Worm (Caenorhabditis elegans) whole organism, L2 larva: ENCODE data around the gene F31A3.5.
A peak's percentile ranks its signal among the peaks of the same experiment; 100 is the strongest.

Experiments
- C34F6.9 ChIP-seq: fragments of 150-350 bp; optimal IDR thresholded peaks from 2 replicates; lab custom pipeline; 2014; ENCODE audit warnings: missing biosample characterization, missing genetic modification characterization
- F13H6.1 ChIP-seq: sonication (generic microtip); optimal IDR thresholded peaks from 2 replicates; lab custom pipeline; 2016; ENCODE audit warnings: missing genetic modification characterization, missing compliant biosample characterization
- R02D3.7 ChIP-seq: fragments of 150-350 bp; optimal IDR thresholded peaks from 2 replicates; lab custom pipeline; 2014; ENCODE audit warnings: missing biosample characterization, missing genetic modification characterization
- Y55F3AM.14 ChIP-seq: fragments of 200-800 bp; sonication (Bioruptor generic); optimal IDR thresholded peaks from 2 replicates; lab custom pipeline; 2018; ENCODE audit warnings: mild to moderate bottlenecking, missing genetic modification characterization, missing compliant biosample characterization
- ZK546.5 ChIP-seq: sonication (generic microtip); optimal IDR thresholded peaks from 2 replicates; lab custom pipeline; 2017; ENCODE audit warnings: missing biosample characterization, missing genetic modification characterization
- alr-1 ChIP-seq: fragments of 150-350 bp; optimal IDR thresholded peaks from 2 replicates; lab custom pipeline; 2014; ENCODE audit warnings: missing biosample characterization, missing genetic modification characterization
- aly-2 ChIP-seq: fragments of 150-350 bp; optimal IDR thresholded peaks from 2 replicates; lab custom pipeline; 2014; ENCODE audit warnings: missing biosample characterization, missing genetic modification characterization
- ama-1 ChIP-seq: fragments of 150-350 bp; optimal IDR thresholded peaks from 2 replicates; lab custom pipeline; 2018; ENCODE audit warnings: inconsistent platforms
- blmp-1 ChIP-seq: sonication (generic microtip); optimal IDR thresholded peaks from 2 replicates; lab custom pipeline; 2017; ENCODE audit warnings: missing genetic modification characterization, mild to moderate bottlenecking, missing compliant biosample characterization, antibody characterized with exemption, moderate library complexity; ENCODE audit not compliant: insufficient read depth
- ceh-16 ChIP-seq: fragments of 150-350 bp; optimal IDR thresholded peaks from 2 replicates; lab custom pipeline; 2014; ENCODE audit warnings: missing biosample characterization, missing genetic modification characterization
- ceh-82 ChIP-seq: fragments of 150-350 bp; optimal IDR thresholded peaks from 2 replicates; lab custom pipeline; 2014; ENCODE audit warnings: missing biosample characterization, missing genetic modification characterization
- crh-2 ChIP-seq: sonication (generic microtip); optimal IDR thresholded peaks from 2 replicates; lab custom pipeline; 2017; ENCODE audit warnings: missing biosample characterization, missing genetic modification characterization
- dmd-4 ChIP-seq: sonication (generic microtip); optimal IDR thresholded peaks from 2 replicates; lab custom pipeline; 2017; ENCODE audit warnings: missing biosample characterization, missing genetic modification characterization
- egl-27 ChIP-seq: sonication (generic microtip); optimal IDR thresholded peaks from 3 replicates; lab custom pipeline; 2017; ENCODE audit warnings: missing biosample characterization, missing genetic modification reagents, missing genetic modification characterization
- elt-1 ChIP-seq: fragments of 150-350 bp; optimal IDR thresholded peaks from 2 replicates; lab custom pipeline; 2014; ENCODE audit warnings: missing biosample characterization, missing genetic modification characterization
- elt-3 ChIP-seq: sonication (generic microtip); optimal IDR thresholded peaks from 2 replicates; lab custom pipeline; 2017; ENCODE audit warnings: missing biosample characterization, missing genetic modification characterization
- fos-1 ChIP-seq: fragments of 150-350 bp; optimal IDR thresholded peaks from 2 replicates; lab custom pipeline; 2014; ENCODE audit warnings: missing biosample characterization, missing genetic modification characterization
- gmeb-1 ChIP-seq: fragments of 150-350 bp; optimal IDR thresholded peaks from 2 replicates; lab custom pipeline; 2014; ENCODE audit warnings: missing biosample characterization, missing genetic modification characterization
- lin-13 ChIP-seq: fragments of 150-350 bp; optimal IDR thresholded peaks from 2 replicates; lab custom pipeline; 2014; ENCODE audit warnings: missing biosample characterization, missing genetic modification reagents, missing genetic modification characterization
- lin-39 ChIP-seq: fragments of 150-350 bp; optimal IDR thresholded peaks from 2 replicates; lab custom pipeline; 2014; ENCODE audit warnings: missing biosample characterization, missing genetic modification reagents, missing genetic modification characterization
- lsy-2 ChIP-seq, 2 experiments: fragments of 150-350 bp in 1 of 2; sonication (generic microtip) in 1 of 2; optimal IDR thresholded peaks; 2 replicates each; lab custom pipeline; 2014 to 2017; ENCODE audit warnings: missing biosample characterization in 2 of 2, missing genetic modification characterization in 2 of 2
- mab-5 ChIP-seq: fragments of 150-350 bp; optimal IDR thresholded peaks from 2 replicates; lab custom pipeline; 2014; ENCODE audit warnings: missing biosample characterization, missing genetic modification characterization
- mbf-1 ChIP-seq: sonication (generic microtip); optimal IDR thresholded peaks from 2 replicates; lab custom pipeline; 2017; ENCODE audit warnings: missing biosample characterization, missing genetic modification characterization
- mdl-1 ChIP-seq, 2 experiments: fragments of 150-350 bp in 1 of 2; sonication (generic microtip) in 1 of 2; optimal IDR thresholded peaks; 2 replicates each; lab custom pipeline; 2017; ENCODE audit warnings: missing biosample characterization in 2 of 2, missing genetic modification characterization in 2 of 2
- nhr-10 ChIP-seq: sonication (generic microtip); optimal IDR thresholded peaks from 2 replicates; lab custom pipeline; 2017; ENCODE audit warnings: missing biosample characterization, missing genetic modification characterization
- nhr-12 ChIP-seq: fragments of 150-350 bp; optimal IDR thresholded peaks from 2 replicates; lab custom pipeline; 2014; ENCODE audit warnings: missing biosample characterization, missing genetic modification characterization
- nhr-129 ChIP-seq: fragments of 150-350 bp; optimal IDR thresholded peaks from 2 replicates; lab custom pipeline; 2014; ENCODE audit warnings: missing biosample characterization, missing genetic modification characterization
- nhr-21 ChIP-seq: fragments of 150-350 bp; optimal IDR thresholded peaks from 2 replicates; lab custom pipeline; 2014; ENCODE audit warnings: missing biosample characterization, missing genetic modification characterization
- nhr-23 ChIP-seq: fragments of 150-350 bp; optimal IDR thresholded peaks from 2 replicates; lab custom pipeline; 2014; ENCODE audit warnings: missing biosample characterization, missing genetic modification reagents, missing genetic modification characterization
- nhr-237 ChIP-seq: fragments of 150-350 bp; optimal IDR thresholded peaks from 2 replicates; lab custom pipeline; 2014; ENCODE audit warnings: missing biosample characterization, missing genetic modification characterization
- nhr-25 ChIP-seq: fragments of 150-350 bp; sonication (generic microtip); optimal IDR thresholded peaks from 3 replicates; lab custom pipeline; 2014; ENCODE audit warnings: missing biosample characterization, missing genetic modification characterization
- nhr-6 ChIP-seq: fragments of 150-350 bp; optimal IDR thresholded peaks from 2 replicates; lab custom pipeline; 2014; ENCODE audit warnings: missing biosample characterization, missing genetic modification characterization
- nhr-77 ChIP-seq: fragments of 150-350 bp; optimal IDR thresholded peaks from 2 replicates; lab custom pipeline; 2014; ENCODE audit warnings: missing biosample characterization, missing genetic modification characterization
- peb-1 ChIP-seq: fragments of 150-350 bp; optimal IDR thresholded peaks from 2 replicates; lab custom pipeline; 2014; ENCODE audit warnings: missing biosample characterization, missing genetic modification characterization
- sem-4 ChIP-seq: fragments of 150-350 bp; optimal IDR thresholded peaks from 2 replicates; lab custom pipeline; 2014; ENCODE audit warnings: missing biosample characterization, missing genetic modification reagents, missing genetic modification characterization
- skn-1 ChIP-seq: sonication (generic microtip); optimal IDR thresholded peaks from 2 replicates; lab custom pipeline; 2017; ENCODE audit warnings: missing biosample characterization, missing genetic modification characterization
- sma-3 ChIP-seq: sonication (generic microtip); optimal IDR thresholded peaks from 2 replicates; lab custom pipeline; 2016; ENCODE audit warnings: missing genetic modification reagents, missing genetic modification characterization, missing compliant biosample characterization
- sma-9 ChIP-seq, 2 experiments: fragments of 150-350 bp in 1 of 2; sonication (generic microtip) in 1 of 2; optimal IDR thresholded peaks; 2 replicates each; lab custom pipeline; 2014 to 2016; ENCODE audit warnings: missing genetic modification characterization in 2 of 2, mild to moderate bottlenecking in 1 of 2, missing biosample characterization in 1 of 2, missing compliant biosample characterization in 1 of 2, missing genetic modification reagents in 1 of 2, moderate library complexity in 1 of 2
- snpc-4 ChIP-seq: fragments of 150-350 bp; optimal IDR thresholded peaks from 2 replicates; lab custom pipeline; 2014; ENCODE audit warnings: missing biosample characterization, missing genetic modification characterization
- unc-55 ChIP-seq: fragments of 150-350 bp; sonication (generic microtip); optimal IDR thresholded peaks from 3 replicates; lab custom pipeline; 2014; ENCODE audit warnings: missing biosample characterization, missing genetic modification reagents, missing genetic modification characterization
- unc-62 ChIP-seq: fragments of 150-350 bp; optimal IDR thresholded peaks from 2 replicates; lab custom pipeline; 2014; ENCODE audit warnings: missing biosample characterization, missing genetic modification reagents, missing genetic modification characterization
- zag-1 ChIP-seq: fragments of 150-350 bp; optimal IDR thresholded peaks from 2 replicates; lab custom pipeline; 2014; ENCODE audit warnings: missing biosample characterization, missing genetic modification characterization
- ztf-1 ChIP-seq: fragments of 200-800 bp; sonication (Bioruptor generic); conservative IDR thresholded peaks from 2 replicates; pipeline ENCODE4 v1.3.6; 2022; ENCODE audit warnings: missing genetic modification characterization, missing compliant biosample characterization
- ztf-11 ChIP-seq: sonication (generic microtip); optimal IDR thresholded peaks from 2 replicates; lab custom pipeline; 2017; ENCODE audit warnings: missing biosample characterization, missing genetic modification characterization
- ztf-4 ChIP-seq: fragments of 150-350 bp; optimal IDR thresholded peaks from 2 replicates; lab custom pipeline; 2014; ENCODE audit warnings: missing biosample characterization, missing genetic modification characterization

The F31A3.5 gene

ce11 chrX:17545498-17545897, 17.9 kb downstream of the F31A3.5 start (continued):
- TF ChIP-seq peb-1 (tag; lab: Kevin White, UChicago) (no peak), nhr-6 (tag; lab: Kevin White, UChicago) (peak; percentile 9), sma-9 (GFP tag; optimal IDR thresholded peaks at IDR 0.05; lab: Kevin White, UChicago) (peak; percentile 22), sma-9 (tag; optimal IDR thresholded peaks at IDR 0.05; lab: Kevin White, UChicago) (no peak), mdl-1 (tag; optimal IDR thresholded peaks at IDR 0.05; lab: Kevin White, UChicago) (no peak), sma-3 (peak; percentile 54), nhr-12 (tag; lab: Kevin White, UChicago) (no peak), lin-39 (tag; lab: Kevin White, UChicago) (no peak), mab-5 (tag; lab: Kevin White, UChicago) (no peak), unc-55 (GFP tag; lab: Kevin White, UChicago) (peak; percentile 53), zag-1 (tag; lab: Kevin White, UChicago) (no peak), dmd-4 (no peak), lsy-2 (tag; optimal IDR thresholded peaks at IDR 0.05; lab: Kevin White, UChicago) (peak in 1 of 2 experiments; percentile 35), ceh-82 (tag; lab: Kevin White, UChicago) (no peak), nhr-25 (tag; lab: Kevin White, UChicago) (peak; percentile 24), nhr-77 (tag; lab: Kevin White, UChicago) (peak; percentile 1), blmp-1 (tag; lab: Kevin White, UChicago) (no peak), crh-2 (tag; lab: Kevin White, UChicago) (peak; percentile 16), alr-1 (tag; lab: Kevin White, UChicago) (no peak), ztf-11 (no peak), ceh-16 (tag; lab: Kevin White, UChicago) (no peak), sem-4 (no peak), ama-1 (no peak), elt-3 (no peak), elt-1 (tag; lab: Kevin White, UChicago) (no peak)

ce11 chrX:17544349-17544936, 19.0 kb downstream of the F31A3.5 start:
- TF ChIP-seq blmp-1 (tag; lab: Kevin White, UChicago) (no peak), mbf-1 (peak; percentile 3), elt-3 (no peak), skn-1 (peak; percentile 9), sem-4 (no peak), unc-55 (GFP tag; lab: Kevin White, UChicago) (peak; percentile 86), alr-1 (tag; lab: Kevin White, UChicago) (no peak), gmeb-1 (tag; lab: Kevin White, UChicago) (peak; percentile 70), nhr-237 (peak; percentile 82), nhr-21 (peak; percentile 76), R02D3.7 (tag; lab: Kevin White, UChicago) (peak; percentile 22), nhr-23 (tag; lab: Kevin White, UChicago) (no peak), dmd-4 (no peak), sma-9 (GFP tag; optimal IDR thresholded peaks at IDR 0.05; lab: Kevin White, UChicago) (peak; percentile 91), sma-9 (tag; optimal IDR thresholded peaks at IDR 0.05; lab: Kevin White, UChicago) (no peak), sma-3 (peak; percentile 90), nhr-25 (tag; lab: Kevin White, UChicago) (peak; percentile 75), nhr-6 (tag; lab: Kevin White, UChicago) (peak; percentile 82), mdl-1 (tag; optimal IDR thresholded peaks at IDR 0.05; lab: Kevin White, UChicago) (peak in 1 of 2 experiments; percentile 51), ztf-1 (GFP tag; lab: Robert Waterston, UW) (no peak), lin-13 (GFP tag; lab: Kevin White, UChicago) (peak; percentile 71), nhr-77 (tag; lab: Kevin White, UChicago) (peak; percentile 70), egl-27 (tag; lab: Kevin White, UChicago) (peak; percentile 61), mab-5 (tag; lab: Kevin White, UChicago) (peak; percentile 79), C34F6.9 (peak; percentile 66), fos-1 (tag; lab: Kevin White, UChicago) (peak; percentile 46), ZK546.5 (tag; lab: Kevin White, UChicago) (no peak), F13H6.1 (peak; percentile 89), unc-62 (GFP tag; lab: Kevin White, UChicago) (no peak), aly-2 (tag; lab: Kevin White, UChicago) (no peak), ceh-82 (tag; lab: Kevin White, UChicago) (peak; percentile 70), lsy-2 (tag; optimal IDR thresholded peaks at IDR 0.05; lab: Kevin White, UChicago) (peak; percentile 81 to 82), zag-1 (tag; lab: Kevin White, UChicago) (peak; percentile 5), ztf-11 (peak; percentile 6), crh-2 (tag; lab: Kevin White, UChicago) (peak; percentile 84), ztf-4 (tag; lab: Kevin White, UChicago) (peak; percentile 37), nhr-129 (tag; lab: Kevin White, UChicago) (peak; percentile 91), nhr-10 (peak; percentile 68), Y55F3AM.14 (GFP tag; lab: Kevin White, UChicago) (peak; percentile 43), snpc-4 (tag; lab: Kevin White, UChicago) (peak; percentile 56)
